Worm (Caenorhabditis elegans) whole organism, young adult: ENCODE data around the gene B0547.2.

Experiments
- F22D6.2 ChIP-seq: sonication (generic microtip); optimal IDR thresholded peaks from 2 replicates; lab custom pipeline; 2016; ENCODE audit warnings: mild to moderate bottlenecking, missing genetic modification characterization, missing compliant biosample characterization
- F23B12.7 ChIP-seq: sonication (generic microtip); optimal IDR thresholded peaks from 2 replicates; lab custom pipeline; 2017; ENCODE audit warnings: missing genetic modification characterization, mild to moderate bottlenecking, missing compliant biosample characterization, antibody characterized with exemption, moderate library complexity; ENCODE audit not compliant: insufficient read depth
- F55B11.4 ChIP-seq: sonication (generic microtip); optimal IDR thresholded peaks from 2 replicates; lab custom pipeline; 2016; ENCODE audit warnings: missing compliant biosample characterization, missing genetic modification characterization, borderline replicate concordance; ENCODE audit not compliant: insufficient read depth
- K12H6.12 ChIP-seq: fragments of 200-800 bp; sonication (Bioruptor generic); optimal IDR thresholded peaks from 2 replicates; lab custom pipeline; 2018; ENCODE audit warnings: mild to moderate bottlenecking, missing genetic modification characterization, missing compliant biosample characterization
- Y56A3A.18 ChIP-seq: fragments of 200-800 bp; sonication (Bioruptor generic); IDR thresholded peaks from 2 replicates; pipeline ENCODE4 v1.3.6; 2022; ENCODE audit warnings: missing genetic modification reagents, missing genetic modification characterization, missing compliant biosample characterization
- Y67H2A.10 ChIP-seq: fragments of 200-800 bp; sonication (Bioruptor generic); conservative IDR thresholded peaks from 2 replicates; pipeline ENCODE4 v1.3.6; 2022; ENCODE audit warnings: missing genetic modification reagents, missing genetic modification characterization, missing compliant biosample characterization
- Y95B8A.8 ChIP-seq: fragments of 200-800 bp; sonication (Bioruptor generic); IDR thresholded peaks from 2 replicates; pipeline ENCODE4 v1.3.6; 2022; ENCODE audit warnings: missing genetic modification reagents, missing genetic modification characterization, missing compliant biosample characterization
- ZK185.1 ChIP-seq: sonication (generic microtip); optimal IDR thresholded peaks from 2 replicates; lab custom pipeline; 2016; ENCODE audit warnings: mild to moderate bottlenecking, missing genetic modification characterization, missing compliant biosample characterization; ENCODE audit not compliant: poor library complexity, severe bottlenecking
- akir-1 ChIP-seq: fragments of 200-800 bp; sonication (Bioruptor generic); optimal IDR thresholded peaks from 2 replicates; lab custom pipeline; 2018; ENCODE audit warnings: mild to moderate bottlenecking, missing genetic modification characterization, moderate library complexity, missing compliant biosample characterization
- ama-1 ChIP-seq, 3 experiments: fragments of 150-350 bp in 1 of 3; sonication (generic microtip) in 2 of 3; optimal IDR thresholded peaks; 2 replicates each; lab custom pipeline; 2014 to 2018; ENCODE audit warnings: missing biosample characterization in 2 of 3, missing genetic modification characterization in 2 of 3, missing genetic modification reagents in 2 of 3
- attf-3 ChIP-seq: fragments of 200-800 bp; sonication (Bioruptor generic); conservative IDR thresholded peaks from 2 replicates; pipeline ENCODE4 v1.3.6; 2022; ENCODE audit warnings: missing genetic modification reagents, missing genetic modification characterization, missing compliant biosample characterization
- cebp-1 ChIP-seq, 2 experiments: fragments of 200-800 bp in 1 of 2; sonication (Bioruptor generic) in 1 of 2; sonication (generic microtip) in 1 of 2; IDR thresholded peaks in 1 of 2; optimal IDR thresholded peaks in 1 of 2; 2 replicates each; pipeline versions ENCODE4 v1.3.6 to Lab custom; 2017 to 2022; ENCODE audit warnings: missing compliant biosample characterization in 2 of 2, missing genetic modification characterization in 2 of 2, mild to moderate bottlenecking in 1 of 2, missing genetic modification reagents in 1 of 2, moderate library complexity in 1 of 2
- ceh-79 ChIP-seq: sonication (generic microtip); optimal IDR thresholded peaks from 2 replicates; lab custom pipeline; 2017; ENCODE audit warnings: mild to moderate bottlenecking, missing genetic modification characterization, missing compliant biosample characterization
- dox-1 ChIP-seq: fragments of 200-800 bp; sonication (Bioruptor generic); IDR thresholded peaks from 2 replicates; pipeline ENCODE4 v1.3.6; 2022; ENCODE audit warnings: missing genetic modification reagents, missing genetic modification characterization, missing compliant biosample characterization
- egl-44 ChIP-seq: fragments of 200-800 bp; sonication (Bioruptor generic); IDR thresholded peaks from 2 replicates; pipeline ENCODE4 v1.3.6; 2022; ENCODE audit warnings: missing genetic modification reagents, missing genetic modification characterization, missing compliant biosample characterization
- ets-4 ChIP-seq: fragments of 200-800 bp; sonication (Bioruptor generic); optimal IDR thresholded peaks from 2 replicates; lab custom pipeline; 2018; ENCODE audit warnings: mild to moderate bottlenecking, missing genetic modification characterization, missing compliant biosample characterization
- him-1 ChIP-seq: sonication (generic microtip); optimal IDR thresholded peaks from 2 replicates; lab custom pipeline; 2016; ENCODE audit warnings: missing genotype, missing genetic modification reagents, missing genetic modification characterization, missing compliant biosample characterization
- hlh-26 ChIP-seq: fragments of 200-800 bp; sonication (Bioruptor generic); conservative IDR thresholded peaks from 2 replicates; pipeline ENCODE4 v1.3.6; 2022; ENCODE audit warnings: missing genetic modification reagents, missing genetic modification characterization, missing compliant biosample characterization
- hsf-1 ChIP-seq: fragments of 200-800 bp; sonication (Bioruptor generic); IDR thresholded peaks from 2 replicates; pipeline ENCODE4 v1.3.6; 2022; ENCODE audit warnings: missing genetic modification reagents, missing genetic modification characterization, missing compliant biosample characterization
- lir-1 ChIP-seq: fragments of 200-800 bp; sonication (Bioruptor generic); conservative IDR thresholded peaks from 2 replicates; pipeline ENCODE4 v1.3.6; 2022; ENCODE audit warnings: missing genetic modification reagents, missing genetic modification characterization, missing compliant biosample characterization
- lsy-27 ChIP-seq: sonication (generic microtip); optimal IDR thresholded peaks from 2 replicates; lab custom pipeline; 2017; ENCODE audit warnings: missing genetic modification characterization, mild to moderate bottlenecking, missing compliant biosample characterization, antibody characterized with exemption, missing genotype, borderline replicate concordance; ENCODE audit not compliant: insufficient read depth
- madf-10 ChIP-seq: sonication (generic microtip); optimal IDR thresholded peaks from 2 replicates; lab custom pipeline; 2016; ENCODE audit warnings: mild to moderate bottlenecking, missing genetic modification characterization, missing compliant biosample characterization
- mes-4 ChIP-seq: sonication (generic microtip); optimal IDR thresholded peaks from 2 replicates; lab custom pipeline; 2016; ENCODE audit warnings: missing genotype, missing genetic modification characterization, missing compliant biosample characterization
- nhr-27 ChIP-seq: fragments of 200-800 bp; sonication (Bioruptor generic); optimal IDR thresholded peaks from 2 replicates; lab custom pipeline; 2018; ENCODE audit warnings: mild to moderate bottlenecking, missing genetic modification characterization, moderate library complexity, missing compliant biosample characterization
- nhr-80 ChIP-seq: sonication (generic microtip); optimal IDR thresholded peaks from 2 replicates; lab custom pipeline; 2016; ENCODE audit warnings: missing genetic modification characterization, missing compliant biosample characterization
- pha-4 ChIP-seq: fragments of 150-350 bp; sonication (generic microtip); optimal IDR thresholded peaks from 2 replicates; lab custom pipeline; 2014; ENCODE audit warnings: missing biosample characterization, missing genetic modification reagents, missing genetic modification characterization
- rcor-1 ChIP-seq: fragments of 200-800 bp; sonication (Bioruptor generic); IDR thresholded peaks from 2 replicates; pipeline ENCODE4 v1.3.6; 2022; ENCODE audit warnings: missing genetic modification reagents, missing genetic modification characterization, missing compliant biosample characterization
- repo-1 ChIP-seq: sonication (generic microtip); optimal IDR thresholded peaks from 2 replicates; lab custom pipeline; 2017; ENCODE audit warnings: mild to moderate bottlenecking, missing genetic modification characterization, missing compliant biosample characterization
- somi-1 ChIP-seq: fragments of 200-800 bp; sonication (Bioruptor generic); optimal IDR thresholded peaks from 2 replicates; lab custom pipeline; 2018; ENCODE audit warnings: mild to moderate bottlenecking, missing genetic modification characterization, missing compliant biosample characterization
- tbp1 ChIP-seq: fragments of 200-800 bp; sonication (Bioruptor generic); optimal IDR thresholded peaks from 2 replicates; lab custom pipeline; 2018; ENCODE audit warnings: mild to moderate bottlenecking, missing genetic modification characterization, missing compliant biosample characterization
- tbx-9 ChIP-seq: sonication (generic microtip); optimal IDR thresholded peaks from 2 replicates; lab custom pipeline; 2016; ENCODE audit warnings: borderline replicate concordance, missing genetic modification characterization, inconsistent platforms, missing compliant biosample characterization
- ztf-18 ChIP-seq: sonication (generic microtip); optimal IDR thresholded peaks from 2 replicates; lab custom pipeline; 2016; ENCODE audit warnings: missing genotype, mild to moderate bottlenecking, missing genetic modification characterization, missing compliant biosample characterization
- ztf-22 ChIP-seq: fragments of 200-800 bp; sonication (Bioruptor generic); optimal IDR thresholded peaks from 2 replicates; lab custom pipeline; 2018; ENCODE audit warnings: mild to moderate bottlenecking, missing genetic modification characterization, moderate library complexity, missing compliant biosample characterization
- ztf-3 ChIP-seq: fragments of 200-800 bp; sonication (Bioruptor generic); optimal IDR thresholded peaks from 2 replicates; lab custom pipeline; 2018; ENCODE audit warnings: mild to moderate bottlenecking, missing genetic modification characterization, missing compliant biosample characterization

The B0547.2 gene

DNA sequence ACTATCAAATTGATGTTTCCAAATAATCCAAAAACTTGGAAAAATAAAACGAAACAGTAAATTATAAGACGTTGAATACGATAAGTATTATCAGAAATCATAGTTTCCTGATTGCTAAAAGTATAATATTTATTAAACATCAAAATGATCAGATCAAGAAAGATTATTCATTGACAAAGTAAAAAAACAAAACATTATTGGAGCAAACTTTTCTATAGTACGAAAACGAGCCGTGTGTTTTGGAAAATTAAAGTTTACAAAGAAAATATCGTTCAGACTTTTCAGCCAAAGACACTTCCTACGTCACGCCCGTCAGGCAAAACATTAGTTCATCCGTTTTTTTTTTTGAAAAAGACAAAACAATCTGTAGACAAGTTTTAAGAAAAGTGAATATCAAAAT lies 22.1 kb upstream of the B0547.2 start, which contains the start of gene srsx-15:
Gene srsx-15, minus strand, starts transcription at position 101 of the 400 bp plus-strand sequence.
- TF ChIP-seq tbp1 (GFP tag; lab: Kevin White, UChicago) (no peak), ceh-79 (tag; lab: Kevin White, UChicago) (no peak), him-1 (tag; lab: Kevin White, UChicago) (no peak), K12H6.12 (tag; lab: Kevin White, UChicago) (no peak), Y56A3A.18 (GFP tag; lab: Robert Waterston, UW) (no peak), Y67H2A.10 (GFP tag; lab: Robert Waterston, UW) (no peak), nhr-27 (no peak), ama-1 (optimal IDR thresholded peaks at IDR 0.05; lab: Kevin White, UChicago) (no peak), ama-1 (GFP tag; optimal IDR thresholded peaks at IDR 0.05; lab: Kevin White, UChicago) (no peak), dox-1 (GFP tag; lab: Robert Waterston, UW) (no peak), F55B11.4 (no peak), ztf-22 (GFP tag; lab: Kevin White, UChicago) (no peak)
- TF ChIP-seq, all 124 proteins: peak for 0

DNA sequence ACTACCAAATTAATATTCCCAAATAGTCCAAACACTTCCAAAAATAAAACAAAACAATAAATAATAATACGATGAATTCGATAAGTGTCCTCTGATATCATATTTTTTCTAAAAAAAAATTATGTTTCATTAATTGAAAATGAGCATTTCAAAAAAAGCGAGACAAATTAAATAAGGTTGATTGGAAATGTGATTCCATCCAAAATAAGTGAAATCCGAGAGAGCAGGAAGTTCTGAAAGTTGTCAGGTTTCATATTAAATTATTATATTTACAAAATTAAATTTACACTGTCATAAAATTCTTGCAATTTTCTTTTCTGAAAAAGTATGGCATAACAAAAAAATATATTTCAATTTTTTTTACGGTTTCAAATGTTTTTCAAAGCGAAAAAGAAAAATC lies 18.7 kb upstream of the B0547.2 start, which contains the start of gene srsx-14:
Gene srsx-14, minus strand, starts transcription at position 101 of the 400 bp plus-strand sequence.
- TF ChIP-seq tbx-9 (tag; lab: Kevin White, UChicago) (no peak), Y95B8A.8 (GFP tag; lab: Robert Waterston, UW) (no peak), ZK185.1 (tag; lab: Kevin White, UChicago) (no peak), egl-44 (GFP tag; lab: Robert Waterston, UW) (no peak)
- TF ChIP-seq, all 124 proteins: peak for 0

DNA sequence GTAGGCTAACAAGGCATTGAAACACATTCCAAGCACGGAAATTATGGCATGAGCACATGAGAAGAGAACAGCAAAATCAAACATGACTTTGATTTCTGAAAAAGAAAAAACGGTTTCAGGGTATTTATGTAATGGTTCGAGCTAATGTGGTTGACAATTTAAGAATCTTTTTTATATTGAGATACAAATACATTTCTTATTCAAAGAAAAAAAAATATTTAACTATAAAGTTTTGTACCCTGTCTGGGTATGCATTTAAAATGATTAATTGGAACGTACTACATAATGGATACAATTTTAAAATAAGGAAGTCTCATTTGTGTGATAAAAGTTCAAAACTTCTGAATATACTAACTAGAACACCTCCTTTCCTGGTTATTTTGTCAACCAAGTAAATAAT lies 15.6 kb upstream of the B0547.2 start, which contains the start of gene srd-12:
Gene srd-12, minus strand, starts transcription at position 101 of the 400 bp plus-strand sequence.
- no peak for TF ChIP-seq akir-1 (GFP tag; lab: Kevin White, UChicago)
- TF ChIP-seq ets-4 = no peak
- no peak for TF ChIP-seq repo-1 (tag; lab: Kevin White, UChicago)
- TF ChIP-seq madf-10 (tag; lab: Kevin White, UChicago) = no peak
- no peak for TF ChIP-seq hlh-26
- no peak for TF ChIP-seq cebp-1 (GFP tag; IDR thresholded peaks at IDR 0.05; lab: Robert Waterston, UW)
- TF ChIP-seq cebp-1 (tag; optimal IDR thresholded peaks at IDR 0.05; lab: Kevin White, UChicago) = no peak
- no peak for TF ChIP-seq dox-1 (GFP tag; lab: Robert Waterston, UW)
- no peak for TF ChIP-seq pha-4 (tag; lab: Kevin White, UChicago)
- no peak for TF ChIP-seq tbx-9 (tag; lab: Kevin White, UChicago)
- TF ChIP-seq nhr-27 = no peak
- TF ChIP-seq ztf-18 = no peak
- no peak for TF ChIP-seq Y95B8A.8 (GFP tag; lab: Robert Waterston, UW)
- no peak for TF ChIP-seq nhr-80 (tag; lab: Kevin White, UChicago)
- TF ChIP-seq, all 124 proteins: peak for 0

DNA sequence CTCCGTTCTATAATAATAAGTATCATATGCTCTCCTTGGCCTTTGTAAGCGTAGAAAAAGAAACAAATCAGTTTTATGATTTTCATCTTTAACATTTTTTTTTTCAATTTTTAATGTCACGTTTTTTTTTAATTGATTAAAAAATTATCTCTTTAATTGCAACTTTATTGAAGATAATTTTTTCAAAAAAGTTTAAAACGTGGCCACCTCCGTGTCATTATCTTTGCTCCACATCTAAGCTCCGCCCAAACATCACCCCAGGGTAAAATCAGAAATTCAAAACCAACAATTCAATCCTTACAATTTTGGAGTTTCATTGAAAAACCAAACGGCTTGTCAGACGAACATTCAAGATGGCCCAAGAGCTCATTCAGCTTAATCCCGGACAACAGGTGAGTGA lies 14.2 kb upstream of the B0547.2 start, which contains the start of gene ttbk-8.2:
Gene ttbk-8.2, plus strand, starts transcription at position 301 of the 400 bp plus-strand sequence.
- TF ChIP-seq hsf-1 (GFP tag; lab: Robert Waterston, UW) = no peak
- no peak for TF ChIP-seq lir-1 (GFP tag; lab: Robert Waterston, UW)
- TF ChIP-seq rcor-1 (GFP tag; lab: Robert Waterston, UW) = no peak
- no peak for TF ChIP-seq mes-4
- no peak for TF ChIP-seq K12H6.12 (tag; lab: Kevin White, UChicago)
- TF ChIP-seq somi-1 (GFP tag; lab: Kevin White, UChicago) = no peak
- TF ChIP-seq lsy-27 (tag; lab: Kevin White, UChicago) = no peak
- no peak for TF ChIP-seq attf-3
- no peak for TF ChIP-seq ztf-3 (GFP tag; lab: Kevin White, UChicago)
- TF ChIP-seq F22D6.2 = no peak
- no peak for TF ChIP-seq F23B12.7 (tag; lab: Kevin White, UChicago)
